Worm (Caenorhabditis elegans) whole organism, early embryonic: ENCODE measurements around the gene frpr-6.

Experiments used
- ama-1 ChIP-seq: fragments of 150-350 bp; optimal IDR thresholded peaks from 2 replicates; lab custom pipeline; 2014
- hmbx-1 ChIP-seq: sonication (generic microtip); optimal IDR thresholded peaks from 2 replicates; lab custom pipeline; 2016; ENCODE audit warnings: mild to moderate bottlenecking, missing genetic modification characterization, missing compliant biosample characterization
- hnd-1 ChIP-seq: sonication (generic microtip); optimal IDR thresholded peaks from 2 replicates; lab custom pipeline; 2016; ENCODE audit warnings: missing genetic modification characterization, missing compliant biosample characterization
- tbx-37 ChIP-seq: fragments of 200-800 bp; sonication (Bioruptor generic); conservative IDR thresholded peaks from 2 replicates; pipeline ENCODE4 v1.3.6; 2022; ENCODE audit warnings: missing genetic modification reagents, missing genetic modification characterization, missing compliant biosample characterization

DNA sequence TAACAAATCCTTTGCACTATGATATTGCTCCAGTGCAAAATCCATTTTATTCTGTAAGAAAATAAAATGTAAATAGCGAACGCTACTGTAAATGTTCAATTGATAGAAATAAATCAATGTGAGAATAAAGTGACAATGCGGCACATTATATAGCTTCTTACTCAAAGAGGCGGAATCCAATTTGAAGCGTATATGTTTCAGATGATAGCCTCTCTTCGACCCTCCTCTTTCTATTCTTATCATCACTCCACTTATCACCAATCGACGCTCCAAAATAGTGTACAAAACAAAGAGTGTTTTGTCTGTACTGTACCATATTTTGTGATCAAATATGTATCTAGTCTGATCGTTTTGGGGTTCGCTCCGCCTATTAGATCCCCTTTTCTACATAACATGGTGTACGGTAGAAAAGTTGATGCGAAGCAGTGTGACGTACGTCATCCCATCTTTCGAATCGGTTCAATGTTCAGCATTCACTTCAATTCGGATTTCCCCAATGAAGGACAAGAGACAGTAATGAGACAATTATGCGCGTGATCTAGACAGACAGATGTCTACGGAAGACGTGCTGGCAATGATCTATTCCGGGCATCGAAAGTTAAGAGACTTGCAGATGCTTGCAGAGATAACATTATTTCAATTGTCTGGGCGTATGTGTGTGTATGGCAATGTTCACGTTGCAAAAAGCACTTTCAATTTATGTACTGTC, 46.0 kb upstream of the frpr-6 start, which contains the start of gene spl-2:
- TF ChIP-seq hmbx-1 (tag; lab: Kevin White, UChicago) (no peak), ama-1 (lab: Kevin White, UChicago) (no peak), tbx-37 (GFP tag; lab: Robert Waterston, UW) (no peak), hnd-1 (tag; lab: Kevin White, UChicago) (no peak)
